Fruit fly (Drosophila melanogaster): ENCODE measurements around the gene CheB98a.

Gene CheB98a

dm6 chr3R:28844611-28845376, 38.3 kb downstream of the CheB98a start, which contains the start of the genes Apc and spg (continued):
- peak; percentile 27 for TF ChIP-seq net (GFP tag; optimal IDR thresholded peaks at IDR 0.05)
- no peak for TF ChIP-seq Hr39 (GFP tag; optimal IDR thresholded peaks at IDR 0.05)
- no peak for TF ChIP-seq CG32006 (GFP tag; optimal IDR thresholded peaks at IDR 0.05)
- TF ChIP-seq pdm3 (GFP tag; optimal IDR thresholded peaks at IDR 0.05) = peak; percentile 34
- TF ChIP-seq CG11762 (GFP tag; optimal IDR thresholded peaks at IDR 0.05; ENCODE audit: insufficient read depth) = no peak
- TF ChIP-seq spab (GFP tag; optimal IDR thresholded peaks at IDR 0.05) = no peak
- TF ChIP-seq Smox (GFP tag; optimal IDR thresholded peaks at IDR 0.05) = no peak
- no peak for TF ChIP-seq Ets96B (tag; optimal IDR thresholded peaks at IDR 0.05)
- TF ChIP-seq CG6276 (GFP tag; optimal IDR thresholded peaks at IDR 0.05) = no peak

dm6 chr3R:28845377-28845876, 38.9 kb downstream of the CheB98a start:
- TF ChIP-seq vri (GFP tag; optimal IDR thresholded peaks at IDR 0.05) (no peak), Eip78C (GFP tag) (peak; percentile 39), fd85E (GFP tag; optimal IDR thresholded peaks at IDR 0.05) (no peak), CG15336 (GFP tag; IDR thresholded peaks at IDR 0.05) (0 out of 2 replicates have a peak, but pooled peaks have one; percentile 10), lz (GFP tag; optimal IDR thresholded peaks at IDR 0.05) (no peak), svp (GFP tag) (no peak), CG8119 (GFP tag; IDR thresholded peaks at IDR 0.05) (0 out of 3 replicates have a peak, but pooled peaks have one; percentile 44), CG8632 (GFP tag; optimal IDR thresholded peaks at IDR 0.05) (no peak), CG3032 (tag; optimal IDR thresholded peaks at IDR 0.05) (no peak), Blimp-1 (GFP tag; optimal IDR thresholded peaks at IDR 0.05) (peak; percentile 88), Met (GFP tag; optimal IDR thresholded peaks at IDR 0.05) (no peak), CG4318 (GFP tag; optimal IDR thresholded peaks at IDR 0.05) (no peak), CG6276 (GFP tag; optimal IDR thresholded peaks at IDR 0.05) (peak; percentile 9), CG6163 (GFP tag; IDR thresholded peaks at IDR 0.05) (no peak), Gug (GFP tag; IDR thresholded peaks at IDR 0.05) (no peak), OdsH (GFP tag; optimal IDR thresholded peaks at IDR 0.05) (no peak), esn (GFP tag; optimal IDR thresholded peaks at IDR 0.05) (peak; percentile 48), Sox14 (GFP tag; optimal IDR thresholded peaks at IDR 0.05) (no peak), CG9139 (GFP tag; optimal IDR thresholded peaks at IDR 0.05) (no peak), cyc (GFP tag; optimal IDR thresholded peaks at IDR 0.05) (no peak), achi (GFP tag; optimal IDR thresholded peaks at IDR 0.05) (no peak), Hr38 (GFP tag; optimal IDR thresholded peaks at IDR 0.05) (no peak), dsx (GFP tag; optimal IDR thresholded peaks at IDR 0.05; ENCODE audit: poor library complexity, severe bottlenecking) (peak; percentile 90), Eip75B (GFP tag; optimal IDR thresholded peaks at IDR 0.05) (peak; percentile 10), pdm3 (GFP tag; optimal IDR thresholded peaks at IDR 0.05) (no peak), Smox (GFP tag; optimal IDR thresholded peaks at IDR 0.05) (no peak), spab (GFP tag; optimal IDR thresholded peaks at IDR 0.05) (no peak), CG8319 (GFP tag; optimal IDR thresholded peaks at IDR 0.05) (no peak), CG32006 (GFP tag; optimal IDR thresholded peaks at IDR 0.05) (no peak), eg (GFP tag; IDR thresholded peaks at IDR 0.05) (no peak)

dm6 chr3R:28845981-28846380, 39.5 kb downstream of the CheB98a start:
- TF ChIP-seq eg (GFP tag; IDR thresholded peaks at IDR 0.05) (0 out of 3 replicates have a peak, but pooled peaks have one; percentile 22), CG6808 (GFP tag; optimal IDR thresholded peaks at IDR 0.05) (no peak), svp (GFP tag) (peak; percentile 13), Gug (GFP tag; IDR thresholded peaks at IDR 0.05) (no peak)

Measured in whole organism, prepupa.